Worm (Caenorhabditis elegans): ENCODE results near the gene oac-6.

- TF ChIP-seq jun-1 (tag; optimal IDR thresholded peaks at IDR 0.05) (no peak), zag-1 (tag; optimal IDR thresholded peaks at IDR 0.05) (no peak), mdl-1 (tag; optimal IDR thresholded peaks at IDR 0.05) (no peak), lin-39 (tag; optimal IDR thresholded peaks at IDR 0.05) (no peak), nhr-77 (tag; optimal IDR thresholded peaks at IDR 0.05) (no peak), ceh-16 (tag; optimal IDR thresholded peaks at IDR 0.05) (no peak), nfya-1 (tag; optimal IDR thresholded peaks at IDR 0.05; ENCODE audit: insufficient read depth) (no peak), nhr-237 (tag; optimal IDR thresholded peaks at IDR 0.05) (no peak), pqm-1 (tag; optimal IDR thresholded peaks at IDR 0.05) (no peak)
These were observed 14.9 kb upstream of the oac-6 start, which contains the start of gene F28G4.3 for ce11 chrV:16287619-16288018.
